Worm (Caenorhabditis elegans) whole organism, young adult: Measurements from ENCODE around the gene prp-9.

Source experiments
- B0035.1 ChIP-seq: sonication (generic microtip); optimal IDR thresholded peaks from 2 replicates; lab custom pipeline; 2016; ENCODE audit warnings: missing genetic modification characterization, mild to moderate bottlenecking, missing compliant biosample characterization, missing genotype, missing genetic modification reagents
- B0336.3 ChIP-seq: fragments of 200-800 bp; sonication (Bioruptor generic); IDR thresholded peaks from 2 replicates; pipeline ENCODE4 v1.3.6; 2022; ENCODE audit warnings: missing genetic modification characterization, missing compliant biosample characterization
- C06A6.2 ChIP-seq: fragments of 200-800 bp; sonication (Bioruptor generic); conservative IDR thresholded peaks from 2 replicates; pipeline ENCODE4 v1.3.6; 2022; ENCODE audit warnings: missing genetic modification characterization, missing compliant biosample characterization
- D2030.7 ChIP-seq: fragments of 200-800 bp; sonication (Bioruptor generic); IDR thresholded peaks from 2 replicates; pipeline ENCODE4 v1.3.6; 2022; ENCODE audit warnings: missing genetic modification reagents, missing genetic modification characterization, missing compliant biosample characterization
- F22D6.2 ChIP-seq: sonication (generic microtip); optimal IDR thresholded peaks from 2 replicates; lab custom pipeline; 2016; ENCODE audit warnings: mild to moderate bottlenecking, missing genetic modification characterization, missing compliant biosample characterization
- F23B12.7 ChIP-seq: sonication (generic microtip); optimal IDR thresholded peaks from 2 replicates; lab custom pipeline; 2017; ENCODE audit warnings: missing genetic modification characterization, mild to moderate bottlenecking, missing compliant biosample characterization, antibody characterized with exemption, moderate library complexity; ENCODE audit not compliant: insufficient read depth
- F39B2.1 ChIP-seq: fragments of 200-800 bp; sonication (Bioruptor generic); IDR thresholded peaks from 2 replicates; pipeline ENCODE4 v1.3.6; 2022; ENCODE audit warnings: missing genetic modification reagents, missing genetic modification characterization, missing compliant biosample characterization
- F49E8.2 ChIP-seq: sonication (generic microtip); optimal IDR thresholded peaks from 3 replicates; lab custom pipeline; 2017; ENCODE audit warnings: missing genetic modification characterization, mild to moderate bottlenecking, missing compliant biosample characterization, antibody characterized with exemption, moderate library complexity; ENCODE audit not compliant: insufficient read depth
- K12H6.12 ChIP-seq: fragments of 200-800 bp; sonication (Bioruptor generic); optimal IDR thresholded peaks from 2 replicates; lab custom pipeline; 2018; ENCODE audit warnings: mild to moderate bottlenecking, missing genetic modification characterization, missing compliant biosample characterization
- Y79H2A.3 ChIP-seq: fragments of 200-800 bp; sonication (Bioruptor generic); conservative IDR thresholded peaks from 2 replicates; pipeline ENCODE4 v1.3.6; 2022; ENCODE audit warnings: missing genetic modification reagents, missing genetic modification characterization, missing compliant biosample characterization
- ZK185.1 ChIP-seq: sonication (generic microtip); optimal IDR thresholded peaks from 2 replicates; lab custom pipeline; 2016; ENCODE audit warnings: mild to moderate bottlenecking, missing genetic modification characterization, missing compliant biosample characterization; ENCODE audit not compliant: poor library complexity, severe bottlenecking
- ama-1 ChIP-seq, 3 experiments: fragments of 150-350 bp in 1 of 3; sonication (generic microtip) in 2 of 3; optimal IDR thresholded peaks; 2 replicates each; lab custom pipeline; 2014 to 2018; ENCODE audit warnings: missing biosample characterization in 2 of 3, missing genetic modification characterization in 2 of 3, missing genetic modification reagents in 2 of 3
- attf-6 ChIP-seq: fragments of 200-800 bp; sonication (Bioruptor generic); IDR thresholded peaks from 2 replicates; pipeline ENCODE4 v1.3.6; 2022; ENCODE audit warnings: missing genetic modification reagents, missing genetic modification characterization, missing compliant biosample characterization
- cebp-1 ChIP-seq, 2 experiments: fragments of 200-800 bp in 1 of 2; sonication (Bioruptor generic) in 1 of 2; sonication (generic microtip) in 1 of 2; IDR thresholded peaks in 1 of 2; optimal IDR thresholded peaks in 1 of 2; 2 replicates each; pipeline versions ENCODE4 v1.3.6 to Lab custom; 2017 to 2022; ENCODE audit warnings: missing compliant biosample characterization in 2 of 2, missing genetic modification characterization in 2 of 2, mild to moderate bottlenecking in 1 of 2, missing genetic modification reagents in 1 of 2, moderate library complexity in 1 of 2
- ceh-79 ChIP-seq: sonication (generic microtip); optimal IDR thresholded peaks from 2 replicates; lab custom pipeline; 2017; ENCODE audit warnings: mild to moderate bottlenecking, missing genetic modification characterization, missing compliant biosample characterization
- chd-7 ChIP-seq: sonication (generic microtip); optimal IDR thresholded peaks from 2 replicates; lab custom pipeline; 2016; ENCODE audit warnings: mild to moderate bottlenecking, missing genetic modification characterization, moderate library complexity, missing compliant biosample characterization
- die-1 ChIP-seq: sonication (generic microtip); optimal IDR thresholded peaks from 2 replicates; lab custom pipeline; 2016; ENCODE audit warnings: missing genotype, mild to moderate bottlenecking, missing genetic modification characterization, missing compliant biosample characterization
- egl-44 ChIP-seq: fragments of 200-800 bp; sonication (Bioruptor generic); IDR thresholded peaks from 2 replicates; pipeline ENCODE4 v1.3.6; 2022; ENCODE audit warnings: missing genetic modification reagents, missing genetic modification characterization, missing compliant biosample characterization
- egrh-3 ChIP-seq: fragments of 200-800 bp; sonication (Bioruptor generic); IDR thresholded peaks from 2 replicates; pipeline ENCODE4 v1.3.6; 2022; ENCODE audit warnings: missing genetic modification reagents, missing genetic modification characterization, missing compliant biosample characterization
- ekl-4 ChIP-seq: fragments of 200-800 bp; sonication (Bioruptor generic); IDR thresholded peaks from 2 replicates; pipeline ENCODE4 v1.3.6; 2022; ENCODE audit warnings: missing genetic modification reagents, missing genetic modification characterization, missing compliant biosample characterization
- gei-17 ChIP-seq: fragments of 200-800 bp; sonication (Bioruptor generic); optimal IDR thresholded peaks from 2 replicates; lab custom pipeline; 2018; ENCODE audit warnings: mild to moderate bottlenecking, missing genetic modification characterization, missing compliant biosample characterization
- hlh-12 ChIP-seq: sonication (generic microtip); optimal IDR thresholded peaks from 2 replicates; lab custom pipeline; 2016; ENCODE audit warnings: missing genetic modification characterization, missing compliant biosample characterization
- hmg-1.2 ChIP-seq: fragments of 200-800 bp; sonication (Bioruptor generic); IDR thresholded peaks from 2 replicates; pipeline ENCODE4 v1.3.6; 2022; ENCODE audit warnings: missing genetic modification reagents, missing genetic modification characterization, missing compliant biosample characterization
- lag-1 ChIP-seq: fragments of 200-800 bp; sonication (Bioruptor generic); IDR thresholded peaks from 2 replicates; pipeline ENCODE4 v1.3.6; 2022; ENCODE audit warnings: missing genetic modification reagents, missing genetic modification characterization, missing compliant biosample characterization
- let-607 ChIP-seq, 2 experiments: fragments of 200-800 bp in 1 of 2; sonication (Bioruptor generic) in 1 of 2; sonication (generic microtip) in 1 of 2; optimal IDR thresholded peaks; 2 replicates each; lab custom pipeline; 2016 to 2018; ENCODE audit warnings: mild to moderate bottlenecking in 2 of 2, missing compliant biosample characterization in 2 of 2, missing genetic modification characterization in 2 of 2, moderate library complexity in 2 of 2, missing genotype in 1 of 2
- lin-54 ChIP-seq: fragments of 200-800 bp; sonication (Bioruptor generic); optimal IDR thresholded peaks from 2 replicates; lab custom pipeline; 2018; ENCODE audit warnings: mild to moderate bottlenecking, missing genetic modification characterization, missing compliant biosample characterization
- madf-10 ChIP-seq: sonication (generic microtip); optimal IDR thresholded peaks from 2 replicates; lab custom pipeline; 2016; ENCODE audit warnings: mild to moderate bottlenecking, missing genetic modification characterization, missing compliant biosample characterization
- madf-3 ChIP-seq: fragments of 200-800 bp; sonication (Bioruptor generic); IDR thresholded peaks from 2 replicates; pipeline ENCODE4 v1.3.6; 2022; ENCODE audit warnings: missing genetic modification reagents, missing genetic modification characterization, missing compliant biosample characterization
- mcd-1 ChIP-seq: fragments of 200-800 bp; sonication (Bioruptor generic); IDR thresholded peaks from 2 replicates; pipeline ENCODE4 v1.3.6; 2022; ENCODE audit warnings: missing genetic modification reagents, missing genetic modification characterization, missing compliant biosample characterization
- mxl-1 ChIP-seq: sonication (generic microtip); optimal IDR thresholded peaks from 2 replicates; lab custom pipeline; 2016; ENCODE audit warnings: missing genetic modification characterization, missing compliant biosample characterization
- nfya-1 ChIP-seq: sonication (generic microtip); optimal IDR thresholded peaks from 2 replicates; lab custom pipeline; 2017; ENCODE audit warnings: antibody characterized with exemption, missing compliant biosample characterization, missing genetic modification characterization, borderline replicate concordance; ENCODE audit not compliant: insufficient read depth
- nhr-80 ChIP-seq: sonication (generic microtip); optimal IDR thresholded peaks from 2 replicates; lab custom pipeline; 2016; ENCODE audit warnings: missing genetic modification characterization, missing compliant biosample characterization
- nhr-90 ChIP-seq: sonication (generic microtip); optimal IDR thresholded peaks from 2 replicates; lab custom pipeline; 2016; ENCODE audit warnings: missing genotype, mild to moderate bottlenecking, missing genetic modification characterization, missing compliant biosample characterization
- rcor-1 ChIP-seq: fragments of 200-800 bp; sonication (Bioruptor generic); IDR thresholded peaks from 2 replicates; pipeline ENCODE4 v1.3.6; 2022; ENCODE audit warnings: missing genetic modification reagents, missing genetic modification characterization, missing compliant biosample characterization
- repo-1 ChIP-seq: sonication (generic microtip); optimal IDR thresholded peaks from 2 replicates; lab custom pipeline; 2017; ENCODE audit warnings: mild to moderate bottlenecking, missing genetic modification characterization, missing compliant biosample characterization
- sea-2 ChIP-seq: fragments of 200-800 bp; sonication (Bioruptor generic); IDR thresholded peaks from 2 replicates; pipeline ENCODE4 v1.3.6; 2022; ENCODE audit warnings: missing genetic modification characterization, missing compliant biosample characterization
- snpc-1.1 ChIP-seq: sonication (generic microtip); optimal IDR thresholded peaks from 2 replicates; lab custom pipeline; 2017; ENCODE audit warnings: missing genetic modification characterization, mild to moderate bottlenecking, missing compliant biosample characterization, antibody characterized with exemption, moderate library complexity, missing genotype, missing genetic modification reagents; ENCODE audit not compliant: insufficient read depth
- snpc-1.3 ChIP-seq: sonication (generic microtip); optimal IDR thresholded peaks from 2 replicates; lab custom pipeline; 2017; ENCODE audit warnings: missing genetic modification characterization, mild to moderate bottlenecking, missing compliant biosample characterization, antibody characterized with exemption, moderate library complexity, missing genotype, missing genetic modification reagents; ENCODE audit not compliant: insufficient read depth
- snpc-3.4 ChIP-seq: sonication (generic microtip); optimal IDR thresholded peaks from 2 replicates; lab custom pipeline; 2017; ENCODE audit warnings: missing genetic modification characterization, mild to moderate bottlenecking, missing compliant biosample characterization, antibody characterized with exemption, moderate library complexity, missing genotype, missing genetic modification reagents
- snpc-4 ChIP-seq, 5 experiments: fragments of 150-350 bp in 1 of 5; sonication (generic microtip) in 4 of 5; optimal IDR thresholded peaks; 2 replicates each; lab custom pipeline; 2014 to 2018; ENCODE audit warnings: missing genetic modification characterization in 5 of 5, missing biosample characterization in 3 of 5, antibody characterized with exemption in 2 of 5, mild to moderate bottlenecking in 2 of 5, missing compliant biosample characterization in 2 of 5, missing genotype in 2 of 5, moderate library complexity in 2 of 5, missing genetic modification reagents in 1 of 5
- tbp1 ChIP-seq: fragments of 200-800 bp; sonication (Bioruptor generic); optimal IDR thresholded peaks from 2 replicates; lab custom pipeline; 2018; ENCODE audit warnings: mild to moderate bottlenecking, missing genetic modification characterization, missing compliant biosample characterization
- tbx-9 ChIP-seq: sonication (generic microtip); optimal IDR thresholded peaks from 2 replicates; lab custom pipeline; 2016; ENCODE audit warnings: borderline replicate concordance, missing genetic modification characterization, inconsistent platforms, missing compliant biosample characterization
- ztf-25 ChIP-seq: fragments of 200-800 bp; sonication (Bioruptor generic); IDR thresholded peaks from 2 replicates; pipeline ENCODE4 v1.3.6; 2022; ENCODE audit warnings: missing genetic modification reagents, missing genetic modification characterization, missing compliant biosample characterization
- ztf-3 ChIP-seq: fragments of 200-800 bp; sonication (Bioruptor generic); optimal IDR thresholded peaks from 2 replicates; lab custom pipeline; 2018; ENCODE audit warnings: mild to moderate bottlenecking, missing genetic modification characterization, missing compliant biosample characterization

The prp-9 gene

DNA sequence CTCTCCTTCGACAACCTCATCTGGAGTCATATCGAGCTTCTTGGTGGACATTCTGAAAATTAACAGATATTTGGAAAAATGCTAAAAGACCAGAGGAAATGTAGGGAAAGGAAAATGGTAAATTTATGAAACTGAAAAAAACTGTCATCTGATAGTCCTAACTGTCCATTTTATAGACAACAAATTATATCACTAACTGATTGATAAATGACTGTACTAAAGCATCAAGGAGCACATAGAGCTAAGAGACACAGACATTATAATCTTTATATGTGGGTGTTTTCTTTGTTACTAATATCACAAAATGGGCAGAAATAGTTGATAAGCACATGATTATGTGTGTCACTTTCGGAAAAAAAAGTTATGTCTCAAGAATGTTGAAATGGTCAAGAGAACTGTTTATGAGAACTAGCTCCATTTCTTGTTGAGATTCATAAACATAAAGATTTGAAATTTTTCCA, 41.6 kb upstream of the prp-9 start, which contains the start of gene F54C9.3 (continued):
- TF ChIP-seq F22D6.2 = no peak
- no peak for TF ChIP-seq lag-1
- TF ChIP-seq tbp1 (GFP tag; lab: Kevin White, UChicago) = no peak
- no peak for TF ChIP-seq F23B12.7
- TF ChIP-seq B0336.3 = no peak
- no peak for TF ChIP-seq egrh-3 (GFP tag; lab: Robert Waterston, UW)
- no peak for TF ChIP-seq egl-44 (GFP tag; lab: Robert Waterston, UW)
- no peak for TF ChIP-seq attf-6 (GFP tag; lab: Robert Waterston, UW)
- 0 out of 2 replicates have a peak, but pooled peaks have one; percentile 19 for TF ChIP-seq mcd-1 (GFP tag; lab: Robert Waterston, UW)
- peak; percentile 44; the same call in 1 of the 2 replicates for TF ChIP-seq hmg-1.2 (GFP tag; lab: Robert Waterston, UW)
- no peak for TF ChIP-seq Y79H2A.3 (GFP tag; lab: Robert Waterston, UW)

DNA sequence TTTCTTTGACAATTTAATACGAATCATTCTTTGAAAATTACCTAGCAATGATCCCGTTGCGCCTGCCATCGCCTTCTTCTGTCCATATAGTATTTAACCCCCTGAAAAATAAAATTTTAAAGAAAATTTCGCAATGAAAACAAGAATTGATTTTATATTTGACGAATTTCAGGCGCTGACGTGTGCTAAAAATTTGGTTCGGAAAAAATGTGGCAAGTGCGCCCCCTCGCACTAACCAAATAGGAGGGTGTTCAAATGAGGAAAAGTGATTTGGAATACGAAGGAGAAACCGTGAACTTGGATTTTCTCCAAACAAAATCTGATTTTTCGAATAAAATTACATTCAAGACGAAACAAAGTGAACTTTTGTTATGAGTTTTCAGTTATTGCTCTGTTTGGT, 40.8 kb upstream of the prp-9 start, which contains the start of gene stc-1:
stc-1 (minus strand) TSS at position 101 of the 400 bp plus-strand sequence.
- TF ChIP-seq rcor-1 (GFP tag; lab: Robert Waterston, UW) (no peak), repo-1 (tag; lab: Kevin White, UChicago) (peak; percentile 17), madf-3 (no peak), snpc-1.1 (tag; lab: Kevin White, UChicago) (no peak), die-1 (tag; lab: Kevin White, UChicago) (no peak), F49E8.2 (tag; lab: Kevin White, UChicago) (no peak), ama-1 (optimal IDR thresholded peaks at IDR 0.05; lab: Kevin White, UChicago) (no peak), ama-1 (GFP tag; optimal IDR thresholded peaks at IDR 0.05; lab: Kevin White, UChicago) (no peak), gei-17 (GFP tag; lab: Kevin White, UChicago) (no peak), tbx-9 (tag; lab: Kevin White, UChicago) (no peak), ztf-3 (GFP tag; lab: Kevin White, UChicago) (no peak), cebp-1 (GFP tag; IDR thresholded peaks at IDR 0.05; lab: Robert Waterston, UW) (peak; percentile 19; the same call in 1 of the 2 replicates), cebp-1 (tag; optimal IDR thresholded peaks at IDR 0.05; lab: Kevin White, UChicago) (peak; percentile 76), ceh-79 (tag; lab: Kevin White, UChicago) (no peak), nhr-80 (tag; lab: Kevin White, UChicago) (peak; percentile 17), hlh-12 (no peak), B0336.3 (no peak), mcd-1 (GFP tag; lab: Robert Waterston, UW) (peak; percentile 67), nfya-1 (tag; lab: Kevin White, UChicago) (no peak), let-607 (tag; optimal IDR thresholded peaks at IDR 0.05; lab: Kevin White, UChicago) (peak; percentile 35 to 68), ZK185.1 (peak; percentile 30), mxl-1 (no peak), lin-54 (GFP tag; lab: Kevin White, UChicago) (peak; percentile 35), nhr-90 (no peak), F23B12.7 (peak; percentile 1), chd-7 (tag; lab: Kevin White, UChicago) (no peak), madf-10 (tag; lab: Kevin White, UChicago) (no peak), sea-2 (GFP tag; lab: Robert Waterston, UW) (no peak), ztf-25 (GFP tag; lab: Robert Waterston, UW) (no peak), snpc-3.4 (tag; lab: Kevin White, UChicago) (no peak), B0035.1 (no peak), ekl-4 (no peak), snpc-1.3 (no peak), F22D6.2 (no peak), D2030.7 (no peak), K12H6.12 (tag; lab: Kevin White, UChicago) (no peak), C06A6.2 (GFP tag; lab: Robert Waterston, UW) (no peak), snpc-4 (GFP tag; optimal IDR thresholded peaks at IDR 0.05; lab: Kevin White, UChicago) (no peak), snpc-4 (tag; optimal IDR thresholded peaks at IDR 0.05; lab: Kevin White, UChicago) (no peak), F39B2.1 (no peak)
